5 worm cellular contexts compared by ENCODE assay signal in genomic region chrIV:12207873-12208272, ce11.
TF ChIP-seq lines count a peak whose summit lies in the region.

No protein-coding gene starts in this region.

TF ChIP-seq in whole organism, L1 larva, 84 proteins besides CTCF, POLR2A, EP300 and RAD21:
- peak; percentile 60 for TF ChIP-seq nhr-85 (tag; lab: Kevin White, UChicago)
- TF ChIP-seq lin-35 (GFP tag; optimal IDR thresholded peaks at IDR 0.05; lab: Kevin White, UChicago) = no peak
- TF ChIP-seq tbx-2 (tag; optimal IDR thresholded peaks at IDR 0.05; lab: Kevin White, UChicago) = no peak

TF ChIP-seq in whole organism, L2 larva, 48 proteins besides CTCF, POLR2A, EP300 and RAD21:
- no peak for TF ChIP-seq lin-39 (tag; optimal IDR thresholded peaks at IDR 0.05; lab: Kevin White, UChicago)
- no peak for TF ChIP-seq mbf-1 (tag; optimal IDR thresholded peaks at IDR 0.05; lab: Kevin White, UChicago)
- TF ChIP-seq sem-4 (tag; optimal IDR thresholded peaks at IDR 0.05; lab: Kevin White, UChicago) = no peak
- no peak for TF ChIP-seq nhr-237 (tag; optimal IDR thresholded peaks at IDR 0.05; lab: Kevin White, UChicago)
- TF ChIP-seq nhr-12 (tag; optimal IDR thresholded peaks at IDR 0.05; lab: Kevin White, UChicago) = no peak
- no peak for TF ChIP-seq elt-1 (tag; optimal IDR thresholded peaks at IDR 0.05; lab: Kevin White, UChicago)
- no peak for TF ChIP-seq ztf-1 (GFP tag; conservative IDR thresholded peaks at IDR 0.05; lab: Robert Waterston, UW)
- no peak for TF ChIP-seq elt-3 (tag; optimal IDR thresholded peaks at IDR 0.05; lab: Kevin White, UChicago)
- peak; percentile 47 for TF ChIP-seq nhr-129 (tag; optimal IDR thresholded peaks at IDR 0.05; lab: Kevin White, UChicago)
- no peak for TF ChIP-seq zag-1 (tag; optimal IDR thresholded peaks at IDR 0.05; lab: Kevin White, UChicago)
- peak; percentile 51 for TF ChIP-seq ama-1 (optimal IDR thresholded peaks at IDR 0.05; lab: Kevin White, UChicago)

TF ChIP-seq in whole organism, L3 larva, 47 proteins besides CTCF, POLR2A, EP300 and RAD21:
- TF ChIP-seq hmg-11 (tag; optimal IDR thresholded peaks at IDR 0.05; lab: Kevin White, UChicago) (no peak), pha-4 (tag; optimal IDR thresholded peaks at IDR 0.05; lab: Kevin White, UChicago) (peak; percentile 68), nhr-25 (tag; optimal IDR thresholded peaks at IDR 0.05; lab: Kevin White, UChicago) (no peak), jun-1 (tag; optimal IDR thresholded peaks at IDR 0.05; lab: Kevin White, UChicago) (peak; percentile 20), elt-2 (tag; optimal IDR thresholded peaks at IDR 0.05; lab: Kevin White, UChicago) (no peak)

TF ChIP-seq in whole organism, L4 larva, 104 proteins besides CTCF, POLR2A, EP300 and RAD21:
- TF ChIP-seq ceh-44 (GFP tag; IDR thresholded peaks at IDR 0.05; lab: Robert Waterston, UW) (no peak), vab-7 (GFP tag; IDR thresholded peaks at IDR 0.05; lab: Robert Waterston, UW) (no peak), nhr-102 (tag; optimal IDR thresholded peaks at IDR 0.05; lab: Kevin White, UChicago) (no peak), lin-38 (GFP tag; IDR thresholded peaks at IDR 0.05; lab: Robert Waterston, UW) (peak; percentile 29; the same call in 1 of the 2 replicates), nhr-77 (tag; optimal IDR thresholded peaks at IDR 0.05; lab: Kevin White, UChicago) (peak; percentile 3), ama-1 (optimal IDR thresholded peaks at IDR 0.05; lab: Kevin White, UChicago) (peak; percentile 25), fos-1 (tag; optimal IDR thresholded peaks at IDR 0.05; lab: Kevin White, UChicago) (peak; percentile 18), snpc-1.2 (GFP tag; IDR thresholded peaks at IDR 0.05; lab: Robert Waterston, UW) (peak; percentile 72), ctbp-1 (GFP tag; IDR thresholded peaks at IDR 0.05; lab: Robert Waterston, UW) (no peak), aha-1 (tag; lab: Kevin White, UChicago) (peak; percentile 93), F49E8.2 (tag; optimal IDR thresholded peaks at IDR 0.05; lab: Kevin White, UChicago; ENCODE audit: borderline replicate concordance) (peak; percentile 2), ztf-7 (tag; optimal IDR thresholded peaks at IDR 0.05; lab: Kevin White, UChicago) (no peak), snpc-4 (tag; optimal IDR thresholded peaks at IDR 0.05; lab: Kevin White, UChicago) (no peak), Y48G9A.11 (GFP tag; IDR thresholded peaks at IDR 0.05; lab: Robert Waterston, UW) (peak; percentile 73)

TF ChIP-seq in whole organism, young adult, 124 proteins besides CTCF, POLR2A, EP300 and RAD21:
- TF ChIP-seq madf-10 (tag; optimal IDR thresholded peaks at IDR 0.05; lab: Kevin White, UChicago) (no peak), lin-40 (tag; optimal IDR thresholded peaks at IDR 0.05; lab: Kevin White, UChicago) (no peak), snpc-3.4 (tag; optimal IDR thresholded peaks at IDR 0.05; lab: Kevin White, UChicago) (peak; percentile 40), him-1 (tag; optimal IDR thresholded peaks at IDR 0.05; lab: Kevin White, UChicago) (peak; percentile 73), K11D2.4 (GFP tag; IDR thresholded peaks at IDR 0.05; lab: Robert Waterston, UW) (no peak), attf-3 (GFP tag; conservative IDR thresholded peaks at IDR 0.05; lab: Robert Waterston, UW) (0 out of 2 replicates have a peak, but pooled peaks have one; percentile 48), F55B11.4 (tag; optimal IDR thresholded peaks at IDR 0.05; lab: Kevin White, UChicago; ENCODE audit: borderline replicate concordance, insufficient read depth) (no peak), F22D6.2 (tag; optimal IDR thresholded peaks at IDR 0.05; lab: Kevin White, UChicago) (no peak), akir-1 (GFP tag; optimal IDR thresholded peaks at IDR 0.05; lab: Kevin White, UChicago) (no peak), sptf-2 (GFP tag; optimal IDR thresholded peaks at IDR 0.05; lab: Kevin White, UChicago) (no peak), cebp-1 (GFP tag; IDR thresholded peaks at IDR 0.05; lab: Robert Waterston, UW) (no peak), cebp-1 (tag; optimal IDR thresholded peaks at IDR 0.05; lab: Kevin White, UChicago) (peak; percentile 27), tbp1 (GFP tag; optimal IDR thresholded peaks at IDR 0.05; lab: Kevin White, UChicago) (no peak), Y56A3A.18 (GFP tag; IDR thresholded peaks at IDR 0.05; lab: Robert Waterston, UW) (0 out of 2 replicates have a peak, but pooled peaks have one; percentile 28), ama-1 (optimal IDR thresholded peaks at IDR 0.05; lab: Kevin White, UChicago) (no peak), ama-1 (GFP tag; optimal IDR thresholded peaks at IDR 0.05; lab: Kevin White, UChicago) (peak; percentile 4 to 43), Y53G8AR.9 (GFP tag; conservative IDR thresholded peaks at IDR 0.05; lab: Robert Waterston, UW) (peak; percentile 60; the same call in 1 of the 2 replicates), nfyb-1 (GFP tag; IDR thresholded peaks at IDR 0.05; lab: Robert Waterston, UW) (0 out of 2 replicates have a peak, but pooled peaks have one; percentile 49), hsf-1 (GFP tag; IDR thresholded peaks at IDR 0.05; lab: Robert Waterston, UW) (peak; percentile 13; the same call in 1 of the 2 replicates), let-607 (tag; optimal IDR thresholded peaks at IDR 0.05; lab: Kevin White, UChicago) (peak in 1 of 2 experiments; percentile 0), xnd-1 (tag; optimal IDR thresholded peaks at IDR 0.05; lab: Kevin White, UChicago) (peak; percentile 7), F52B5.7 (tag; optimal IDR thresholded peaks at IDR 0.05; lab: Kevin White, UChicago) (no peak), mxl-1 (tag; optimal IDR thresholded peaks at IDR 0.05; lab: Kevin White, UChicago) (peak; percentile 43), Y79H2A.3 (GFP tag; conservative IDR thresholded peaks at IDR 0.05; lab: Robert Waterston, UW) (peak; percentile 24; the same call in 1 of the 2 replicates), B0336.3 (GFP tag; IDR thresholded peaks at IDR 0.05; lab: Robert Waterston, UW) (peak; percentile 63; the same call in 1 of the 2 replicates), F33H1.4 (GFP tag; IDR thresholded peaks at IDR 0.05; lab: Robert Waterston, UW) (0 out of 2 replicates have a peak, but pooled peaks have one; percentile 12), ztf-3 (GFP tag; optimal IDR thresholded peaks at IDR 0.05; lab: Kevin White, UChicago) (no peak), lin-54 (GFP tag; optimal IDR thresholded peaks at IDR 0.05; lab: Kevin White, UChicago) (peak; percentile 24), hmg-1.2 (GFP tag; IDR thresholded peaks at IDR 0.05; lab: Robert Waterston, UW) (peak; percentile 21; the same call in 1 of the 2 replicates), ztf-26 (tag; optimal IDR thresholded peaks at IDR 0.05; lab: Kevin White, UChicago) (no peak), ets-4 (GFP tag; optimal IDR thresholded peaks at IDR 0.05; lab: Kevin White, UChicago) (peak; percentile 14), egrh-3 (GFP tag; IDR thresholded peaks at IDR 0.05; lab: Robert Waterston, UW) (no peak), aptf-3 (GFP tag; IDR thresholded peaks at IDR 0.05; lab: Robert Waterston, UW) (0 out of 2 replicates have a peak, but pooled peaks have one; percentile 15), madf-6 (GFP tag; IDR thresholded peaks at IDR 0.05; lab: Robert Waterston, UW) (0 out of 2 replicates have a peak, but pooled peaks have one; percentile 25), pha-4 (tag; optimal IDR thresholded peaks at IDR 0.05; lab: Kevin White, UChicago) (peak; percentile 16), F49E8.2 (tag; optimal IDR thresholded peaks at IDR 0.05; lab: Kevin White, UChicago; ENCODE audit: insufficient read depth) (peak; percentile 33), snpc-4 (GFP tag; optimal IDR thresholded peaks at IDR 0.05; lab: Kevin White, UChicago) (no peak), snpc-4 (tag; optimal IDR thresholded peaks at IDR 0.05; lab: Kevin White, UChicago) (peak in 1 of 4 experiments; percentile 6), ekl-4 (GFP tag; IDR thresholded peaks at IDR 0.05; lab: Robert Waterston, UW) (0 out of 2 replicates have a peak, but pooled peaks have one; percentile 26), cebp-2 (GFP tag; IDR thresholded peaks at IDR 0.05; lab: Robert Waterston, UW) (0 out of 2 replicates have a peak, but pooled peaks have one; percentile 6)
